Worm (Caenorhabditis elegans) whole organism, midembryonic: ENCODE results near the gene F02A9.1.

ENCODE experiments used
- ref-1 ChIP-seq: fragments of 200-800 bp; sonication (Bioruptor generic); conservative IDR thresholded peaks from 2 replicates; pipeline ENCODE4 v1.3.6; 2022; ENCODE audit warnings: missing genetic modification reagents, missing genetic modification characterization, missing compliant biosample characterization
- tab-1 ChIP-seq: fragments of 200-800 bp; sonication (Bioruptor generic); IDR thresholded peaks from 2 replicates; pipeline ENCODE4 v1.3.6; 2022; ENCODE audit warnings: missing genetic modification characterization, missing compliant biosample characterization
- ztf-23 ChIP-seq: fragments of 200-800 bp; sonication (Bioruptor generic); IDR thresholded peaks from 2 replicates; pipeline ENCODE4 v1.3.6; 2022; ENCODE audit warnings: missing genetic modification reagents, missing genetic modification characterization, missing compliant biosample characterization

DNA sequence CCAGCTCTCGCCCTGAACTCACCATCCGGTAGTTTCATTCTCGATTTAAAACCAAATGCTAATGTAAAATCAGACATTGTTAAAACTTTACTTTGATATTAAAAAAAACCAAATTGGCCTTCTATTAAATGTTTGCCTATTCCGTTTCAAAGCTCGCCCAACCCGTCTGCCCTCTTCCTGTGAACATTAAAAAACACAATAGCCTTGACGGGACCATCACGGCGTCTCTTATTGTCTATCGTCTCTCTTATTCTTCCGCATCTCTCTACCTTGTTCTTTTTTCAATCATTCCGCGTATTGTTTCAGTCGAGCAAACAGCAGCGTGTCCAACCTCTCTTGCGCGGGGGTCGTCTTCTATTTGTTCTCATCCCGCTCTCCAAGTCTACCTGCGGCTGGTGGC is 37.0 kb upstream of the F02A9.1 start, which contains the start of gene ZK512.1:
- no peak for TF ChIP-seq ref-1 (GFP tag; lab: Robert Waterston, UW)
- no peak for TF ChIP-seq ztf-23 (GFP tag; lab: Robert Waterston, UW)
- no peak for TF ChIP-seq tab-1 (GFP tag; lab: Robert Waterston, UW)
